Worm (Caenorhabditis elegans): ENCODE data around the gene dhs-13.
A peak's percentile ranks its signal among the peaks of the same experiment; 100 is the strongest.

The dhs-13 gene

DNA sequence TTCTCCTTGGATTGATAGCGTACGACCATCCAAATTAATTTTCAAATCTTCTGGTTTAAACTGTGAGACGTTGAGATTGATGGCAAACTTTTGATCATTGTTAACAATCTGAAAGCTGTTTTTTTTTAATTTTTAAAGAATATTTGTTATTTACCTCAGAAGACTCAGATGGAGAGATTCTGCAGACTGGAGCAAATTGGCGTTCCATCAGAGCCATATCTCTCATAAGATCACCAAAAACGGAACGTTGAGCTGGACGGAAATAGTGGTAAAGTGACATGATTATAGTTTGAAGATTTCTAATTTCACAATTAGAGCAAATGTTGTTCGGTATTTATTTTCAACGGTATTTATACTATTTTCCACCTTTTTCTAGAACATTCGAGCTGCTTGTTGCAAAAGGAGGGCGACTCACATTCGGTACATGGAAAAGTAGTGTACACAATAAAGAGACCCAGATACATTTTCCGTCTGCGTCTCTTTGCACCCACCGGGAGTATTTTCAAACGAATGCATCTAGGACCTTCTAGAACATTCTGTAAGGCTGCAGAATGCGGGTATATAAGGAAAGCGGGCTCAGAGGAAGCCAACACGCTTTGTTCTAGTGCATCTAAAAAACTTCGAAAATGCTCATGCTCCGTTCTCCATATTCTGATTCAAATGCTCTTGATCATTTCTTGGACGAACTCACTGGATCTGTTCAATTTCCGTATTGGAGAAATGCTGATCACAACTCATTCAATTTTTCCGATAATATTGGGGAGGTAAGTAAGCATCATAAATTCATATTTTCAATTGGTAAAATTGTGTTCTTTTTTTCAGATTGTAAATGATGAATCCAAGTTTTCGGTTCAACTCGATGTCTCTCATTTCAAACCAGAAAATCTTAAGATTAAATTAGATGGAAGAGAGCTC, 33.4 kb upstream of the dhs-13 start, which contains the start of the genes hsp-16.2 and hsp-16.41 (continued):
- TF ChIP-seq daf-8 (GFP tag; IDR thresholded peaks at IDR 0.05) (no peak), egl-27 (tag; optimal IDR thresholded peaks at IDR 0.05) (no peak), php-3 (GFP tag; IDR thresholded peaks at IDR 0.05) (no peak), ceh-20 (GFP tag; IDR thresholded peaks at IDR 0.05) (peak; percentile 60; the same call in 1 of the 2 replicates), dpl-1 (GFP tag; optimal IDR thresholded peaks at IDR 0.05) (peak; percentile 27), dmd-6 (GFP tag; IDR thresholded peaks at IDR 0.05) (no peak; the same call in 1 of the 2 replicates), madf-9 (GFP tag; conservative IDR thresholded peaks at IDR 0.05) (0 out of 2 replicates have a peak, but pooled peaks have one; percentile 5), nhr-48 (tag; optimal IDR thresholded peaks at IDR 0.05) (peak; percentile 94), skn-1 (tag; optimal IDR thresholded peaks at IDR 0.05) (no peak), unc-62 (GFP tag; optimal IDR thresholded peaks at IDR 0.05 in 1 of 2) (peak in 1 of 2 experiments; percentile 29), unc-62 (tag; optimal IDR thresholded peaks at IDR 0.05) (no peak), hlh-30 (tag; optimal IDR thresholded peaks at IDR 0.05; ENCODE audit: insufficient read depth) (peak; percentile 40), rbr-2 (tag; optimal IDR thresholded peaks at IDR 0.05) (peak; percentile 59), mdt-29 (GFP tag; IDR thresholded peaks at IDR 0.05) (peak; percentile 97), ztf-7 (tag; optimal IDR thresholded peaks at IDR 0.05) (peak; percentile 34), daf-16 (GFP tag; optimal IDR thresholded peaks at IDR 0.05) (peak in 1 of 2 experiments; percentile 90), daf-16 (tag; optimal IDR thresholded peaks at IDR 0.05) (peak; percentile 77), lsy-2 (tag; optimal IDR thresholded peaks at IDR 0.05) (peak in 1 of 2 experiments; percentile 77), saeg-2 (GFP tag; IDR thresholded peaks at IDR 0.05) (0 out of 2 replicates have a peak, but pooled peaks have one; percentile 45), pha-4 (GFP tag; IDR thresholded peaks at IDR 0.05) (peak; percentile 64), pha-4 (tag; optimal IDR thresholded peaks at IDR 0.05) (no peak), sdz-12 (GFP tag; optimal IDR thresholded peaks at IDR 0.05) (peak; percentile 52), ama-1 (optimal IDR thresholded peaks at IDR 0.05) (no peak)

DNA sequence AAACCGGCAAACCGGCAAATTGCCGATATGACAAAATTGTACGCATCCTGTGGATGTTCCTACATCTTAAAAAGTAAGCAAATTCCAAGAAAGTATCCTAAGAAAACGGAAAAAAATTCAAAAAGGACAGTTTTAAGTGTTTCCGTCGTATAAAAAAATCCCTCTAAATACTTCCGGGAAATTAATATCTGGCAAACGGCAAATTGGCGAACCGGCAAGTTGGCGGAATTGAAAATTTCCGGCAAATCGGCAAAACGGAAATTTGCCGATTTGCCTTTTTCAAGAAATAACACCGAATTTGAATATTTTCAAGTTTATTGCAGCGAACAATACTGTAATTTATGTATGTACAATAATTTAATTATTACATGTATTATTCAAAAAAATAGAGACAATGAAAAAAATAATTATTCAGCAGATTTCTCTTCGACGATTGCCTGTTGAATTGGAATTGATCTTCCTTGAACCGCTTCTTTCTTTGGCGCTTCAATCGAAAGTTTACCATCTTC, 32.6 kb upstream of the dhs-13 start:
- TF ChIP-seq rbr-2 (tag; optimal IDR thresholded peaks at IDR 0.05) (no peak), madf-5 (GFP tag; IDR thresholded peaks at IDR 0.05) (0 out of 4 replicates have a peak, but pooled peaks of 1 of the 2 experiments have one; percentile 5), zfp-3 (GFP tag; conservative IDR thresholded peaks at IDR 0.05) (0 out of 2 replicates have a peak, but pooled peaks have one; percentile 56), vab-7 (GFP tag; IDR thresholded peaks at IDR 0.05) (no peak), pha-4 (GFP tag; IDR thresholded peaks at IDR 0.05) (no peak), pha-4 (tag; optimal IDR thresholded peaks at IDR 0.05) (peak; percentile 5)

DNA sequence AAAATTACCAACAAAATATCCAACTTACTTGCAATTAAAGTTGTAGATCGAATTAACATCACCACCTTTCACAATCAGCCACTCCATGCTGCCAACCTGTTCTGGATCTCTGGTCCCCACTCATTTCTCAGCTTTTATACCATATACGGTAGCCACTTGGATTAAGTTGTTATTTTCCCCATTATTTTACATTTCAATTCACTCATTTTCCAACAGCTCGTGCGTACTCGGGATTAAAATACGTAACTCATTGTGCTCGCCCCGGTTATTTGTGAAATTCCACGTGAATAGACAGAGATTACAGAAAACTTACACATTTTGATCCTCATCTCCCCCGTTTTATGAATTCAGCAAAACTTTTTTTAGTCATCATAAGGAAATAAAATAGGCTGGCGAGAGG, 31.5 kb upstream of the dhs-13 start, which contains the start of gene srt-41:
TSS of gene srt-41 (minus strand) at position 101 of the 400 bp plus-strand sequence.
- TF ChIP-seq T26A8.4 (GFP tag; IDR thresholded peaks at IDR 0.05), result no peak
- no peak for TF ChIP-seq ceh-32 (tag; optimal IDR thresholded peaks at IDR 0.05; ENCODE audit: poor library complexity)
- TF ChIP-seq nhr-76 (tag; optimal IDR thresholded peaks at IDR 0.05), result no peak
- no peak for TF ChIP-seq mep-1 (tag; optimal IDR thresholded peaks at IDR 0.05)
- no peak for TF ChIP-seq sdz-12 (GFP tag; optimal IDR thresholded peaks at IDR 0.05)
- TF ChIP-seq nhr-6 (tag; optimal IDR thresholded peaks at IDR 0.05), result no peak
- TF ChIP-seq ceh-44 (GFP tag; IDR thresholded peaks at IDR 0.05), result no peak

DNA sequence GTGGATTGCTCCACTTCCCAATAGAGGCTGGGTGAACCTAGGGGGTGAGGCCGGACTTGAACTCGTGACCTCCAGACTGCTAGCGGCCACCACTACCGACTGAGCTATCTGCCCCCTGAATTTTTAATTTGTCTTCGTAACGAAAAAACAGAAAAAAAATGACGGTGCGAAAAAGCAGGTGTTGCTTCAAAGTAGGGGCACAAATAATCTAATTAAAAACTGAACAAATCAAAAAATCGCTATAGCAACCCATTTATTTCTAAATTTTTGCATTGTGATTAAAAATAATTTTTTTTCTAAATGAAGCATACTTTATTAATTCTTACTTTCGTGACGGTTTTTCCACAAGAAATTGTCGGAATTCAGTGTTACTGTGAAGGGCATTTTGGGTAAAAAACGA, 26.4 kb upstream of the dhs-13 start, which contains the start of gene F36H9.10:
TSS of gene F36H9.10 (plus strand) at position 301 of the 400 bp plus-strand sequence.
- no peak for TF ChIP-seq ztf-7 (tag; optimal IDR thresholded peaks at IDR 0.05)
- no peak for TF ChIP-seq nhr-10 (tag; optimal IDR thresholded peaks at IDR 0.05)
- TF ChIP-seq pha-4 (GFP tag; IDR thresholded peaks at IDR 0.05), result no peak
- TF ChIP-seq pha-4 (tag; optimal IDR thresholded peaks at IDR 0.05), result no peak
- no peak for TF ChIP-seq Y75B8A.6 (GFP tag; IDR thresholded peaks at IDR 0.05)
- TF ChIP-seq unc-62 (GFP tag; optimal IDR thresholded peaks at IDR 0.05 in 1 of 2), result no peak
- TF ChIP-seq unc-62 (tag; optimal IDR thresholded peaks at IDR 0.05), result no peak
- no peak for TF ChIP-seq nhr-102 (tag; optimal IDR thresholded peaks at IDR 0.05)
- 0 out of 2 replicates have a peak, but pooled peaks have one; percentile 28 for TF ChIP-seq set-16 (GFP tag; IDR thresholded peaks at IDR 0.05)
- TF ChIP-seq snpc-1.2 (GFP tag; IDR thresholded peaks at IDR 0.05), result no peak
- no peak for TF ChIP-seq hlh-11 (tag; optimal IDR thresholded peaks at IDR 0.05)
